Fruit fly (Drosophila melanogaster): Measurements from ENCODE around the gene Vps33B.

The Vps33B gene

dm6 chr3R:25448737-25449136 is 24.6 kb upstream of the Vps33B start (continued):
- TF ChIP-seq scrt (GFP tag; optimal IDR thresholded peaks at IDR 0.05) (peak; percentile 4), CG8924 (tag; optimal IDR thresholded peaks at IDR 0.05) (no peak), bcd (GFP tag; optimal IDR thresholded peaks at IDR 0.05) (no peak), Dfd (GFP tag; optimal IDR thresholded peaks at IDR 0.05) (no peak), nau (GFP tag; optimal IDR thresholded peaks at IDR 0.05) (peak; percentile 42)

dm6 chr3R:25451832-25452231 is 21.5 kb upstream of the Vps33B start:
- TF ChIP-seq CG31441 (GFP tag; IDR thresholded peaks at IDR 0.05), result peak; percentile 38; the same call in 1 of the 2 replicates
- TF ChIP-seq CG1602 (GFP tag; optimal IDR thresholded peaks at IDR 0.05), result no peak
- TF ChIP-seq CG18599 (GFP tag; optimal IDR thresholded peaks at IDR 0.05), result peak; percentile 54
- no peak for TF ChIP-seq bowl (GFP tag; IDR thresholded peaks at IDR 0.05)
- TF ChIP-seq Hr51 (GFP tag; optimal IDR thresholded peaks at IDR 0.05), result peak in 1 of 2 experiments; percentile 11
- no peak for TF ChIP-seq Bgb (GFP tag; IDR thresholded peaks at IDR 0.05; ENCODE audit: partially characterized antibody)
- TF ChIP-seq dan (GFP tag; IDR thresholded peaks at IDR 0.05), result no peak
- TF ChIP-seq Ptx1 (GFP tag; IDR thresholded peaks at IDR 0.05), result 0 out of 2 replicates have a peak, but pooled peaks have one; percentile 20
- 0 out of 3 replicates have a peak, but pooled peaks have one; percentile 12 for TF ChIP-seq CG34422 (GFP tag; IDR thresholded peaks at IDR 0.05)
- no peak for TF ChIP-seq gfzf (GFP tag; optimal IDR thresholded peaks at IDR 0.05)
- TF ChIP-seq gem (tag; optimal IDR thresholded peaks at IDR 0.05), result peak; percentile 47
- TF ChIP-seq pan (optimal IDR thresholded peaks at IDR 0.05), result no peak
- TF ChIP-seq pan (GFP tag; optimal IDR thresholded peaks at IDR 0.05 in 1 of 2, IDR thresholded peaks at IDR 0.05 in 1 of 2), result peak in 1 of 2 experiments; percentile 14
- peak; percentile 13 for TF ChIP-seq org-1 (GFP tag; optimal IDR thresholded peaks at IDR 0.05)
- TF ChIP-seq CG9215 (GFP tag; IDR thresholded peaks at IDR 0.05), result no peak
- peak; percentile 8 for TF ChIP-seq CG13424 (tag; optimal IDR thresholded peaks at IDR 0.05)
- TF ChIP-seq CG30403 (GFP tag; optimal IDR thresholded peaks at IDR 0.05), result peak; percentile 31
- TF ChIP-seq nmo (GFP tag; optimal IDR thresholded peaks at IDR 0.05), result peak; percentile 18
- TF ChIP-seq CG14710 (tag; optimal IDR thresholded peaks at IDR 0.05), result peak; percentile 17
- TF ChIP-seq CG6854 (GFP tag; optimal IDR thresholded peaks at IDR 0.05), result no peak
- no peak for TF ChIP-seq CG10274 (GFP tag; optimal IDR thresholded peaks at IDR 0.05)
- TF ChIP-seq trem (tag; optimal IDR thresholded peaks at IDR 0.05), result peak; percentile 6
- no peak for TF ChIP-seq stwl (tag; optimal IDR thresholded peaks at IDR 0.05)
- TF ChIP-seq CG17359 (tag; optimal IDR thresholded peaks at IDR 0.05), result peak; percentile 6
- TF ChIP-seq CG5953 (GFP tag; IDR thresholded peaks at IDR 0.05), result no peak
- peak; percentile 44 for TF ChIP-seq CG2678 (tag; optimal IDR thresholded peaks at IDR 0.05)
- TF ChIP-seq Meics (GFP tag; optimal IDR thresholded peaks at IDR 0.05), result peak; percentile 30
- no peak for TF ChIP-seq CG1603 (tag; optimal IDR thresholded peaks at IDR 0.05)
- 0 out of 2 replicates have a peak, but pooled peaks have one; percentile 22 for TF ChIP-seq CG4404 (GFP tag; IDR thresholded peaks at IDR 0.05)
- TF ChIP-seq CG7839 (tag; optimal IDR thresholded peaks at IDR 0.05), result peak; percentile 25
- TF ChIP-seq sens (GFP tag), result peak; percentile 76
- peak; percentile 48 for TF ChIP-seq CG18262 (tag; optimal IDR thresholded peaks at IDR 0.05)
- peak; percentile 32 for TF ChIP-seq CG9727 (GFP tag; optimal IDR thresholded peaks at IDR 0.05)
- no peak for TF ChIP-seq D (optimal IDR thresholded peaks at IDR 0.05)
- peak; percentile 2 for TF ChIP-seq D (GFP tag; optimal IDR thresholded peaks at IDR 0.05)
- TF ChIP-seq CG4282 (GFP tag; optimal IDR thresholded peaks at IDR 0.05), result no peak
- no peak for TF ChIP-seq CG1792 (GFP tag; optimal IDR thresholded peaks at IDR 0.05)
- peak; percentile 15 for TF ChIP-seq unpg (GFP tag; optimal IDR thresholded peaks at IDR 0.05)
- no peak for TF ChIP-seq CG13624 (GFP tag; optimal IDR thresholded peaks at IDR 0.05)
- 0 out of 2 replicates have a peak, but pooled peaks have one; percentile 25 for TF ChIP-seq HLH3B (GFP tag; IDR thresholded peaks at IDR 0.05)
- TF ChIP-seq CG7556 (GFP tag; optimal IDR thresholded peaks at IDR 0.05), result peak; percentile 38
- TF ChIP-seq CG12391 (tag; optimal IDR thresholded peaks at IDR 0.05), result peak; percentile 4
- no peak for TF ChIP-seq Dad (GFP tag; optimal IDR thresholded peaks at IDR 0.05)
- TF ChIP-seq CG2120 (GFP tag; optimal IDR thresholded peaks at IDR 0.05), result peak; percentile 16
- no peak for TF ChIP-seq Dfd (GFP tag; optimal IDR thresholded peaks at IDR 0.05)
